Worm (Caenorhabditis elegans) whole organism, young adult: ENCODE results near the gene str-134.

Source experiments
- C17E4.6 ChIP-seq: fragments of 200-800 bp; sonication (Bioruptor generic); IDR thresholded peaks from 2 replicates; pipeline ENCODE4 v1.3.6; 2022; ENCODE audit warnings: missing genetic modification reagents, missing genetic modification characterization, missing compliant biosample characterization
- D2030.7 ChIP-seq: fragments of 200-800 bp; sonication (Bioruptor generic); IDR thresholded peaks from 2 replicates; pipeline ENCODE4 v1.3.6; 2022; ENCODE audit warnings: missing genetic modification reagents, missing genetic modification characterization, missing compliant biosample characterization
- F23B12.7 ChIP-seq: sonication (generic microtip); optimal IDR thresholded peaks from 2 replicates; lab custom pipeline; 2017; ENCODE audit warnings: missing genetic modification characterization, mild to moderate bottlenecking, missing compliant biosample characterization, antibody characterized with exemption, moderate library complexity; ENCODE audit not compliant: insufficient read depth
- F37B4.10 ChIP-seq: fragments of 200-800 bp; sonication (Bioruptor generic); IDR thresholded peaks from 2 replicates; pipeline ENCODE4 v1.3.6; 2022; ENCODE audit warnings: missing genetic modification characterization, missing compliant biosample characterization
- F39B2.1 ChIP-seq: fragments of 200-800 bp; sonication (Bioruptor generic); IDR thresholded peaks from 2 replicates; pipeline ENCODE4 v1.3.6; 2022; ENCODE audit warnings: missing genetic modification reagents, missing genetic modification characterization, missing compliant biosample characterization
- F57C9.4 ChIP-seq: sonication (generic microtip); optimal IDR thresholded peaks from 2 replicates; lab custom pipeline; 2017; ENCODE audit warnings: mild to moderate bottlenecking, missing genetic modification characterization, missing compliant biosample characterization
- K11D2.4 ChIP-seq: fragments of 200-800 bp; sonication (Bioruptor generic); IDR thresholded peaks from 2 replicates; pipeline ENCODE4 v1.3.6; 2022; ENCODE audit warnings: missing genetic modification reagents, missing genetic modification characterization, missing compliant biosample characterization
- K12H6.12 ChIP-seq: fragments of 200-800 bp; sonication (Bioruptor generic); optimal IDR thresholded peaks from 2 replicates; lab custom pipeline; 2018; ENCODE audit warnings: mild to moderate bottlenecking, missing genetic modification characterization, missing compliant biosample characterization
- ZK185.1 ChIP-seq: sonication (generic microtip); optimal IDR thresholded peaks from 2 replicates; lab custom pipeline; 2016; ENCODE audit warnings: mild to moderate bottlenecking, missing genetic modification characterization, missing compliant biosample characterization; ENCODE audit not compliant: poor library complexity, severe bottlenecking
- akir-1 ChIP-seq: fragments of 200-800 bp; sonication (Bioruptor generic); optimal IDR thresholded peaks from 2 replicates; lab custom pipeline; 2018; ENCODE audit warnings: mild to moderate bottlenecking, missing genetic modification characterization, moderate library complexity, missing compliant biosample characterization
- ama-1 ChIP-seq, 3 experiments: fragments of 150-350 bp in 1 of 3; sonication (generic microtip) in 2 of 3; optimal IDR thresholded peaks; 2 replicates each; lab custom pipeline; 2014 to 2018; ENCODE audit warnings: missing biosample characterization in 2 of 3, missing genetic modification characterization in 2 of 3, missing genetic modification reagents in 2 of 3
- atf-7 ChIP-seq: sonication (generic microtip); optimal IDR thresholded peaks from 2 replicates; lab custom pipeline; 2017; ENCODE audit warnings: mild to moderate bottlenecking, missing genetic modification characterization, missing compliant biosample characterization
- attf-5 ChIP-seq: fragments of 200-800 bp; sonication (Bioruptor generic); optimal IDR thresholded peaks from 2 replicates; lab custom pipeline; 2018; ENCODE audit warnings: mild to moderate bottlenecking, missing genetic modification characterization, missing compliant biosample characterization
- ccch-3 ChIP-seq: fragments of 200-800 bp; sonication (Bioruptor generic); optimal IDR thresholded peaks from 2 replicates; lab custom pipeline; 2018; ENCODE audit warnings: mild to moderate bottlenecking, missing genetic modification characterization, missing compliant biosample characterization
- ceh-40 ChIP-seq: fragments of 200-800 bp; sonication (Bioruptor generic); IDR thresholded peaks from 2 replicates; pipeline ENCODE4 v1.3.6; 2022; ENCODE audit warnings: missing genetic modification characterization, missing compliant biosample characterization
- ceh-91 ChIP-seq: fragments of 200-800 bp; sonication (Bioruptor generic); IDR thresholded peaks from 2 replicates; pipeline ENCODE4 v1.3.6; 2022; ENCODE audit warnings: missing genetic modification reagents, missing genetic modification characterization, missing compliant biosample characterization
- egl-18 ChIP-seq: fragments of 200-800 bp; sonication (Bioruptor generic); IDR thresholded peaks from 2 replicates; pipeline ENCODE4 v1.3.6; 2022; ENCODE audit warnings: missing genetic modification reagents, missing genetic modification characterization, missing compliant biosample characterization
- ekl-4 ChIP-seq: fragments of 200-800 bp; sonication (Bioruptor generic); IDR thresholded peaks from 2 replicates; pipeline ENCODE4 v1.3.6; 2022; ENCODE audit warnings: missing genetic modification reagents, missing genetic modification characterization, missing compliant biosample characterization
- ets-4 ChIP-seq: fragments of 200-800 bp; sonication (Bioruptor generic); optimal IDR thresholded peaks from 2 replicates; lab custom pipeline; 2018; ENCODE audit warnings: mild to moderate bottlenecking, missing genetic modification characterization, missing compliant biosample characterization
- hrde-1 ChIP-seq: sonication (generic microtip); optimal IDR thresholded peaks from 2 replicates; lab custom pipeline; 2016; ENCODE audit warnings: missing genetic modification characterization, mild to moderate bottlenecking, missing compliant biosample characterization, moderate library complexity, missing genotype, missing genetic modification reagents, borderline replicate concordance
- lag-1 ChIP-seq: fragments of 200-800 bp; sonication (Bioruptor generic); IDR thresholded peaks from 2 replicates; pipeline ENCODE4 v1.3.6; 2022; ENCODE audit warnings: missing genetic modification reagents, missing genetic modification characterization, missing compliant biosample characterization
- lin-54 ChIP-seq: fragments of 200-800 bp; sonication (Bioruptor generic); optimal IDR thresholded peaks from 2 replicates; lab custom pipeline; 2018; ENCODE audit warnings: mild to moderate bottlenecking, missing genetic modification characterization, missing compliant biosample characterization
- madf-10 ChIP-seq: sonication (generic microtip); optimal IDR thresholded peaks from 2 replicates; lab custom pipeline; 2016; ENCODE audit warnings: mild to moderate bottlenecking, missing genetic modification characterization, missing compliant biosample characterization
- madf-6 ChIP-seq: fragments of 200-800 bp; sonication (Bioruptor generic); IDR thresholded peaks from 2 replicates; pipeline ENCODE4 v1.3.6; 2022; ENCODE audit warnings: missing genetic modification reagents, missing genetic modification characterization, missing compliant biosample characterization
- madf-8 ChIP-seq: fragments of 200-800 bp; sonication (Bioruptor generic); conservative IDR thresholded peaks from 2 replicates; pipeline ENCODE4 v1.3.6; 2022; ENCODE audit warnings: missing genetic modification reagents, missing genetic modification characterization, missing compliant biosample characterization
- mcd-1 ChIP-seq: fragments of 200-800 bp; sonication (Bioruptor generic); IDR thresholded peaks from 2 replicates; pipeline ENCODE4 v1.3.6; 2022; ENCODE audit warnings: missing genetic modification reagents, missing genetic modification characterization, missing compliant biosample characterization
- mel-28 ChIP-seq: sonication (generic microtip); optimal IDR thresholded peaks from 2 replicates; lab custom pipeline; 2016; ENCODE audit warnings: borderline replicate concordance, mild to moderate bottlenecking, missing genetic modification characterization, missing compliant biosample characterization
- nfya-1 ChIP-seq: sonication (generic microtip); optimal IDR thresholded peaks from 2 replicates; lab custom pipeline; 2017; ENCODE audit warnings: antibody characterized with exemption, missing compliant biosample characterization, missing genetic modification characterization, borderline replicate concordance; ENCODE audit not compliant: insufficient read depth
- nfyb-1 ChIP-seq: fragments of 200-800 bp; sonication (Bioruptor generic); IDR thresholded peaks from 2 replicates; pipeline ENCODE4 v1.3.6; 2022; ENCODE audit warnings: missing genetic modification reagents, missing genetic modification characterization, missing compliant biosample characterization
- pbrm-1 ChIP-seq: fragments of 200-800 bp; sonication (Bioruptor generic); IDR thresholded peaks from 2 replicates; pipeline ENCODE4 v1.3.6; 2022; ENCODE audit warnings: missing genetic modification reagents, missing genetic modification characterization, missing compliant biosample characterization
- pha-4 ChIP-seq: fragments of 150-350 bp; sonication (generic microtip); optimal IDR thresholded peaks from 2 replicates; lab custom pipeline; 2014; ENCODE audit warnings: missing biosample characterization, missing genetic modification reagents, missing genetic modification characterization
- rec-8 ChIP-seq, 2 experiments: sonication (generic microtip); optimal IDR thresholded peaks; 2 replicates each; lab custom pipeline; 2016; ENCODE audit warnings: mild to moderate bottlenecking in 2 of 2, missing genetic modification characterization in 2 of 2, missing genetic modification reagents in 2 of 2, missing genotype in 2 of 2, missing biosample characterization in 1 of 2, missing compliant biosample characterization in 1 of 2, moderate library complexity in 1 of 2
- sdz-38 ChIP-seq: sonication (generic microtip); optimal IDR thresholded peaks from 2 replicates; lab custom pipeline; 2016; ENCODE audit warnings: missing genotype, missing genetic modification characterization, missing compliant biosample characterization
- sea-2 ChIP-seq: fragments of 200-800 bp; sonication (Bioruptor generic); IDR thresholded peaks from 2 replicates; pipeline ENCODE4 v1.3.6; 2022; ENCODE audit warnings: missing genetic modification characterization, missing compliant biosample characterization
- somi-1 ChIP-seq: fragments of 200-800 bp; sonication (Bioruptor generic); optimal IDR thresholded peaks from 2 replicates; lab custom pipeline; 2018; ENCODE audit warnings: mild to moderate bottlenecking, missing genetic modification characterization, missing compliant biosample characterization
- tlf-1 ChIP-seq: fragments of 200-800 bp; sonication (Bioruptor generic); optimal IDR thresholded peaks from 2 replicates; lab custom pipeline; 2018; ENCODE audit warnings: mild to moderate bottlenecking, missing genetic modification characterization, missing compliant biosample characterization
- xnd-1 ChIP-seq: sonication (generic microtip); optimal IDR thresholded peaks from 2 replicates; lab custom pipeline; 2016; ENCODE audit warnings: missing genotype, missing genetic modification reagents, missing genetic modification characterization, missing compliant biosample characterization
- zim-3 ChIP-seq: sonication (generic microtip); optimal IDR thresholded peaks from 2 replicates; lab custom pipeline; 2017; ENCODE audit warnings: mild to moderate bottlenecking, missing genetic modification characterization, moderate library complexity, missing compliant biosample characterization
- ztf-18 ChIP-seq: sonication (generic microtip); optimal IDR thresholded peaks from 2 replicates; lab custom pipeline; 2016; ENCODE audit warnings: missing genotype, mild to moderate bottlenecking, missing genetic modification characterization, missing compliant biosample characterization
- ztf-22 ChIP-seq: fragments of 200-800 bp; sonication (Bioruptor generic); optimal IDR thresholded peaks from 2 replicates; lab custom pipeline; 2018; ENCODE audit warnings: mild to moderate bottlenecking, missing genetic modification characterization, moderate library complexity, missing compliant biosample characterization

str-134 gene

ce11 chrV:727484-728351 lies 15.7 kb upstream of the str-134 start, which contains the start of the genes icl-1 and srh-2 (continued):
- peak; percentile 47 for TF ChIP-seq atf-7 (tag; lab: Kevin White, UChicago)
- TF ChIP-seq ama-1 (optimal IDR thresholded peaks at IDR 0.05; lab: Kevin White, UChicago) = peak; percentile 97
- TF ChIP-seq ama-1 (GFP tag; optimal IDR thresholded peaks at IDR 0.05; lab: Kevin White, UChicago) = no peak
- TF ChIP-seq pha-4 = peak; percentile 60
- TF ChIP-seq D2030.7 (GFP tag; lab: Robert Waterston, UW) = no peak
- TF ChIP-seq madf-6 (GFP tag; lab: Robert Waterston, UW) = no peak
- TF ChIP-seq madf-10 = peak; percentile 43
- TF ChIP-seq F23B12.7 (tag; lab: Kevin White, UChicago) = no peak
- peak; percentile 73 for TF ChIP-seq K11D2.4 (GFP tag; lab: Robert Waterston, UW)
- no peak for TF ChIP-seq attf-5 (GFP tag; lab: Kevin White, UChicago)
- TF ChIP-seq K12H6.12 (tag; lab: Kevin White, UChicago) = no peak
- TF ChIP-seq xnd-1 (tag; lab: Kevin White, UChicago) = no peak
- no peak for TF ChIP-seq F37B4.10
- TF ChIP-seq nfya-1 (tag; lab: Kevin White, UChicago) = no peak
- no peak for TF ChIP-seq ztf-18 (tag; lab: Kevin White, UChicago)
- peak; percentile 27 for TF ChIP-seq ZK185.1 (tag; lab: Kevin White, UChicago)
- no peak for TF ChIP-seq ztf-22 (GFP tag; lab: Kevin White, UChicago)
- TF ChIP-seq sdz-38 (tag; lab: Kevin White, UChicago) = no peak
- no peak for TF ChIP-seq akir-1 (GFP tag; lab: Kevin White, UChicago)
- peak; percentile 45 for TF ChIP-seq zim-3 (tag; lab: Kevin White, UChicago)
- no peak for TF ChIP-seq ccch-3 (GFP tag; lab: Kevin White, UChicago)
- 0 out of 2 replicates have a peak, but pooled peaks have one; percentile 45 for TF ChIP-seq lag-1
- TF ChIP-seq mel-28 (tag; lab: Kevin White, UChicago) = no peak
- TF ChIP-seq mcd-1 (GFP tag; lab: Robert Waterston, UW) = peak; percentile 56
- TF ChIP-seq egl-18 (GFP tag; lab: Robert Waterston, UW) = no peak
- no peak for TF ChIP-seq lin-54 (GFP tag; lab: Kevin White, UChicago)
- TF ChIP-seq ets-4 (GFP tag; lab: Kevin White, UChicago) = no peak
- TF ChIP-seq F57C9.4 = no peak
- peak; percentile 21 for TF ChIP-seq tlf-1 (GFP tag; lab: Kevin White, UChicago)
- no peak for TF ChIP-seq ceh-40 (GFP tag; lab: Robert Waterston, UW)
- no peak for TF ChIP-seq somi-1 (GFP tag; lab: Kevin White, UChicago)
- no peak for TF ChIP-seq ceh-91
- TF ChIP-seq ekl-4 (GFP tag; lab: Robert Waterston, UW) = no peak
- no peak for TF ChIP-seq sea-2 (GFP tag; lab: Robert Waterston, UW)
- TF ChIP-seq nfyb-1 = peak; percentile 68
- no peak for TF ChIP-seq hrde-1 (tag; lab: Kevin White, UChicago)
- no peak for TF ChIP-seq C17E4.6 (GFP tag; lab: Robert Waterston, UW)
- no peak for TF ChIP-seq F39B2.1 (GFP tag; lab: Robert Waterston, UW)
- 0 out of 2 replicates have a peak, but pooled peaks have one; percentile 26 for TF ChIP-seq pbrm-1 (GFP tag; lab: Robert Waterston, UW)
- TF ChIP-seq madf-8 (GFP tag; lab: Robert Waterston, UW) = no peak
- TF ChIP-seq rec-8 (tag; optimal IDR thresholded peaks at IDR 0.05; lab: Kevin White, UChicago) = peak in 1 of 2 experiments; percentile 41
